Worm (Caenorhabditis elegans): ENCODE measurements around the gene C17G10.7.

ce11 chrII:5593377-5593932 is 14.2 kb downstream of the C17G10.7 start, which contains the start of gene cdc-14:
- no peak for TF ChIP-seq nhr-11 (tag; optimal IDR thresholded peaks at IDR 0.05)
- no peak for TF ChIP-seq nhr-76 (tag; optimal IDR thresholded peaks at IDR 0.05)
- peak; percentile 76 for TF ChIP-seq lin-39 (tag; optimal IDR thresholded peaks at IDR 0.05)
- no peak for TF ChIP-seq ztf-11 (tag; optimal IDR thresholded peaks at IDR 0.05)
- TF ChIP-seq unc-39 (tag; optimal IDR thresholded peaks at IDR 0.05), result no peak
- no peak for TF ChIP-seq nhr-77 (tag; optimal IDR thresholded peaks at IDR 0.05)
- TF ChIP-seq snpc-4 (tag; optimal IDR thresholded peaks at IDR 0.05), result peak; percentile 84
- TF ChIP-seq ceh-28 (tag; optimal IDR thresholded peaks at IDR 0.05), result peak; percentile 43
- TF ChIP-seq fos-1 (tag; optimal IDR thresholded peaks at IDR 0.05), result no peak
- TF ChIP-seq skn-1 (tag; optimal IDR thresholded peaks at IDR 0.05), result no peak
- no peak for TF ChIP-seq egl-27 (tag; optimal IDR thresholded peaks at IDR 0.05)

Measured in whole organism, L3 larva.